Fruit fly (Drosophila melanogaster) whole organism, adult: ENCODE results near the gene Vha13.

Experiments used
- CG7045 ChIP-seq: fragments of 200-800 bp; sonication (Bioruptor generic); optimal IDR thresholded peaks from 2 replicates; lab custom pipeline; 2017; ENCODE audit warnings: missing biosample characterization, mild to moderate bottlenecking, missing genetic modification characterization
- Crg-1 ChIP-seq: fragments of 200-800 bp; sonication (Bioruptor generic); optimal IDR thresholded peaks from 2 replicates; lab custom pipeline; 2016; ENCODE audit warnings: missing biosample characterization, missing genetic modification characterization
- Hr96 ChIP-seq: fragments of 200-800 bp; sonication (Bioruptor generic); optimal IDR thresholded peaks from 2 replicates; lab custom pipeline; 2016; ENCODE audit warnings: missing biosample characterization, missing genetic modification characterization
- Mnt ChIP-seq: fragments of 200-800 bp; sonication (Bioruptor generic); optimal IDR thresholded peaks from 2 replicates; lab custom pipeline; 2016; ENCODE audit warnings: missing biosample characterization, mild to moderate bottlenecking, missing genetic modification characterization
- kay ChIP-seq: fragments of 200-800 bp; sonication (Bioruptor generic); peaks from one replicate; lab custom pipeline; 2016; ENCODE audit warnings: missing biosample characterization, missing genetic modification characterization, borderline replicate concordance
- tj ChIP-seq: fragments of 200-800 bp; sonication (Bioruptor generic); optimal IDR thresholded peaks from 3 replicates; lab custom pipeline; 2017; ENCODE audit warnings: missing biosample characterization, mild to moderate bottlenecking, missing genetic modification characterization, moderate library complexity

DNA sequence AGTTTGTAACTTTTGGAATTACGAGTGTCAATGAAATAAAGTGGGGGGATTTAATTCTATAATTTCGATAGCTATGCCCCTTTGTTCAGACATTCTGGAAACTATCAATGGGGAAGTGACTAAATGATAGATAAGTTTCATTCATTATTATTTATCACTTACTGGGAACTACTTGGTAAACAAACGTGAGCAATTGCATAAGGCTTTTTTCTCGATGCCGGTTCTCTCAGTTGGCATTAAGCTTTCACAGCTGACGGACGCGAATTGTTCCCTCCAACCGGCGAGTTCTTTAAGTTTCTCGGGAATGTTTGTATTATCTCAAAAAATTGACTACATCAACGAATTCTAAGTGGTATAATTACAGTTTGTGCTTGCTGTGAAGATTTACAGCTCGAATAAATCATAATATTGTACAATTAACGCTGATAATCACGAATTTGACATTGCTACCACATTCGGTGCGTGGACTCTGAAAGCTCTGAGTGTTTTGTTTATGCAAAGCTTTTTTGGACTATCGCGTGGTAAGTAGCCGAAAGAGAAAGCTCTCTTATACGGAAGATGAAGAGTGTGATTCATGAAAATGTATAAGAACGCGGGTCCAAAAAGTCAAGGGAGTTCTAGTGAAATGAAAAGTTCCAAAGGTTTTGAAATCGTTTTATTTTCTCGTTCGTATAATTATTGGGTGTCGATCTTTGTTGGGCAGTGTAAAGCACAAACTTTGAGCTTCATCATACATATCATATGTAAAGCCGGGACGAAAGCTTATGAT, 27.2 kb upstream of the Vha13 start, which contains the start of gene Naam:
- TF ChIP-seq tj (GFP tag; lab: Kevin White, UChicago) (peak; percentile 15), CG7045 (GFP tag; lab: Kevin White, UChicago) (no peak), kay (GFP tag; lab: Kevin White, UChicago) (peak; percentile 66), Mnt (GFP tag; lab: Kevin White, UChicago) (peak; percentile 56), Hr96 (GFP tag; lab: Kevin White, UChicago) (peak; percentile 28), Crg-1 (GFP tag; lab: Kevin White, UChicago) (no peak)
